Worm (Caenorhabditis elegans): ENCODE measurements around the gene asp-19.
"Not testable (repeated sequence)": the region's sequence is repeated elsewhere in the genome, so short reads cannot be mapped to it uniquely, and the experiment has no call there.

DNA sequence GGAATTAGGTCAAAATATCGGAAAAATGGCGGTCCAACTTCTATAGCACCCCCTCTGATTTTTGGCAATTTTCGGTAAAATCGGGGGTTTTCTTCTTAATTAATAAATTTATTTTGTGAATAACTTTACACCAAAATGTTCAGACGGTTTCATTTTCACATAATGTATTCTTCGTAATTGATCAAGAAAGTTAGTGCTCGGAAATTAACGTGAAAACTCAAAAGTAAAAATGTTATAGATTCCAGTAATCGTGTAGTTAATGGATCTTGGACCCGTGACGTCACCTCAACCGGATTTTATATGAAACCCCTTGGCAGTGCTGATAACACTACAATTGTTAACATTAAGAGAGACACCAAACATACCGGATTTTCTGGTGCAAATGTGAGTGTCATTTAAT is 32.9 kb upstream of the asp-19 start, which contains the start of gene F11D11.22:
- not testable (repeated sequence) for TF ChIP-seq sox-4 (tag; optimal IDR thresholded peaks at IDR 0.05); C08G9.2 (tag; optimal IDR thresholded peaks at IDR 0.05); pha-4 (tag; optimal IDR thresholded peaks at IDR 0.05); zip-5 (tag; optimal IDR thresholded peaks at IDR 0.05); ceh-48 (tag; optimal IDR thresholded peaks at IDR 0.05); elt-2 (tag; optimal IDR thresholded peaks at IDR 0.05); ama-1 (optimal IDR thresholded peaks at IDR 0.05); ceh-45 (GFP tag; IDR thresholded peaks at IDR 0.05); sox-2 (GFP tag; IDR thresholded peaks at IDR 0.05); nhr-11 (tag; optimal IDR thresholded peaks at IDR 0.05); unc-86 (tag; optimal IDR thresholded peaks at IDR 0.05); tbx-7 (tag; optimal IDR thresholded peaks at IDR 0.05); dmd-4 (tag; optimal IDR thresholded peaks at IDR 0.05; ENCODE audit: borderline replicate concordance)
